Fruit fly (Drosophila melanogaster) whole organism, embryonic: ENCODE measurements around the gene CG3104.

ENCODE experiments used
- B-H1 ChIP-seq: fragments of 200-800 bp; sonication (Bioruptor generic); IDR thresholded peaks from 3 replicates; pipeline ENCODE4 v1.3.6; 2022; ENCODE audit warnings: missing biosample characterization, missing genetic modification characterization
- BEAF-32 ChIP-seq: fragments of 200-800 bp; sonication (Bioruptor generic); optimal IDR thresholded peaks from 3 replicates; lab custom pipeline; 2017; ENCODE audit warnings: missing biosample characterization, missing genetic modification characterization, mild to moderate bottlenecking, moderate library complexity, missing genetic modification reagents
- CG11093 ChIP-seq: fragments of 200-800 bp; sonication (Bioruptor generic); IDR thresholded peaks from 3 replicates; pipeline ENCODE4 v1.3.6; 2022; ENCODE audit warnings: missing biosample characterization, missing genetic modification characterization
- CG12391 ChIP-seq: fragments of 200-800 bp; sonication (Bioruptor generic); optimal IDR thresholded peaks from 3 replicates; lab custom pipeline; 2018; ENCODE audit warnings: missing biosample characterization, mild to moderate bottlenecking, missing genetic modification characterization, moderate library complexity
- CG15696 ChIP-seq: fragments of 200-800 bp; sonication (Bioruptor generic); optimal IDR thresholded peaks from 2 replicates; lab custom pipeline; 2019; ENCODE audit warnings: missing biosample characterization, mild to moderate bottlenecking, missing genetic modification characterization, moderate library complexity
- CG18262 ChIP-seq: fragments of 200-800 bp; optimal IDR thresholded peaks from 3 replicates; lab custom pipeline; 2019; ENCODE audit warnings: missing biosample characterization, mild to moderate bottlenecking, missing genetic modification characterization, moderate library complexity
- CG18599 ChIP-seq: fragments of 200-800 bp; sonication (Bioruptor generic); optimal IDR thresholded peaks from 3 replicates; lab custom pipeline; 2017; ENCODE audit warnings: missing biosample characterization, missing genetic modification characterization, mild to moderate bottlenecking, moderate library complexity, missing genetic modification reagents
- CG3281 ChIP-seq: fragments of 200-800 bp; sonication (Bioruptor generic); optimal IDR thresholded peaks from 3 replicates; lab custom pipeline; 2017; ENCODE audit warnings: missing biosample characterization, mild to moderate bottlenecking, missing genetic modification characterization
- CG4282 ChIP-seq: fragments of 200-800 bp; sonication (Bioruptor generic); optimal IDR thresholded peaks from 2 replicates; lab custom pipeline; 2016; ENCODE audit warnings: missing biosample characterization, missing genetic modification characterization
- CG4328 ChIP-seq: fragments of 200-800 bp; sonication (Bioruptor generic); optimal IDR thresholded peaks from 3 replicates; lab custom pipeline; 2017; ENCODE audit warnings: missing biosample characterization, missing genetic modification reagents, missing genetic modification characterization
- CG4424 ChIP-seq: fragments of 200-800 bp; sonication (Bioruptor generic); optimal IDR thresholded peaks from 3 replicates; lab custom pipeline; 2016; ENCODE audit warnings: missing biosample characterization, missing genetic modification characterization
- CG4617 ChIP-seq: fragments of 200-800 bp; sonication (Bioruptor generic); optimal IDR thresholded peaks from 3 replicates; lab custom pipeline; 2016; ENCODE audit warnings: missing biosample characterization, missing genetic modification characterization, borderline replicate concordance
- CG4854 ChIP-seq: fragments of 200-800 bp; sonication (Bioruptor generic); optimal IDR thresholded peaks from 2 replicates; lab custom pipeline; 2016; ENCODE audit warnings: missing biosample characterization, missing genetic modification characterization, inconsistent platforms
- CG9437 ChIP-seq: fragments of 200-800 bp; sonication (Bioruptor generic); optimal IDR thresholded peaks from 2 replicates; lab custom pipeline; 2018; ENCODE audit warnings: missing biosample characterization, mild to moderate bottlenecking, missing genetic modification characterization
- CTCF ChIP-seq: fragments of 200-800 bp; sonication (Bioruptor generic); optimal IDR thresholded peaks from 2 replicates; lab custom pipeline; 2017; ENCODE audit warnings: missing biosample characterization, mild to moderate bottlenecking, missing genetic modification characterization, moderate library complexity
- Chrac-16 ChIP-seq: fragments of 200-800 bp; sonication (Bioruptor generic); optimal IDR thresholded peaks from 3 replicates; lab custom pipeline; 2016; ENCODE audit warnings: missing biosample characterization, missing genetic modification characterization
- D ChIP-seq, 2 experiments: fragments of 200-800 bp in 1 of 2; fragments of >200 bp in 1 of 2; sonication (Bioruptor generic) in 1 of 2; optimal IDR thresholded peaks; 2 replicates in 1 of 2; 3 replicates in 1 of 2; lab custom pipeline; 2017; ENCODE audit warnings: mild to moderate bottlenecking in 1 of 2, missing biosample characterization in 1 of 2, missing genetic modification characterization in 1 of 2, missing genetic modification reagents in 1 of 2
- Drgx ChIP-seq: fragments of 200-800 bp; sonication (Bioruptor generic); IDR thresholded peaks from 2 replicates; pipeline ENCODE4 v1.3.6; 2022; ENCODE audit warnings: missing biosample characterization, missing genetic modification characterization
- Eip74EF ChIP-seq, 2 experiments: fragments of 200-800 bp in 1 of 2; fragments of >200 bp in 1 of 2; sonication (Bioruptor generic) in 1 of 2; optimal IDR thresholded peaks; 2 replicates each; lab custom pipeline; 2017 to 2019; ENCODE audit warnings: missing biosample characterization in 2 of 2, missing genetic modification characterization in 2 of 2, mild to moderate bottlenecking in 1 of 2, moderate library complexity in 1 of 2
- H15 ChIP-seq: fragments of 200-800 bp; sonication (Bioruptor generic); IDR thresholded peaks from 3 replicates; pipeline ENCODE4 v1.3.6; 2022; ENCODE audit warnings: missing biosample characterization, missing genetic modification characterization
- Hsf ChIP-seq: fragments of 200-800 bp; sonication (Bioruptor generic); optimal IDR thresholded peaks from 3 replicates; lab custom pipeline; 2016; ENCODE audit warnings: missing biosample characterization, missing genetic modification characterization
- Optix ChIP-seq: fragments of 200-800 bp; sonication (Bioruptor generic); IDR thresholded peaks from 3 replicates; pipeline ENCODE4 v1.3.6; 2022; ENCODE audit warnings: missing biosample characterization, missing genetic modification characterization
- Poxn ChIP-seq: fragments of 200-800 bp; sonication (Bioruptor generic); IDR thresholded peaks from 2 replicates; pipeline ENCODE4 v1.3.6; 2022; ENCODE audit warnings: missing biosample characterization, missing genetic modification characterization
- Ravus ChIP-seq: fragments of 200-800 bp; sonication (Bioruptor generic); IDR thresholded peaks from 2 replicates; pipeline ENCODE4 v1.3.6; 2022; ENCODE audit warnings: missing biosample characterization, missing genetic modification characterization
- Scr ChIP-seq: fragments of 200-800 bp; sonication (Bioruptor generic); IDR thresholded peaks from 2 replicates; pipeline ENCODE4 v1.3.6; 2022; ENCODE audit warnings: missing biosample characterization, missing genetic modification characterization; ENCODE audit not compliant: partially characterized antibody
- Sry-δ ChIP-seq: fragments of 200-800 bp; sonication (Bioruptor generic); optimal IDR thresholded peaks from 2 replicates; lab custom pipeline; 2016; ENCODE audit warnings: missing biosample characterization, missing genetic modification characterization
- Usf ChIP-seq: fragments of 200-800 bp; sonication (Bioruptor generic); optimal IDR thresholded peaks from 2 replicates; lab custom pipeline; 2017; ENCODE audit warnings: missing genotype, missing biosample characterization, missing genetic modification characterization
- amos ChIP-seq: fragments of 200-800 bp; sonication (Bioruptor generic); IDR thresholded peaks from 2 replicates; pipeline ENCODE4 v1.3.6; 2022; ENCODE audit warnings: missing biosample characterization, missing genetic modification characterization; ENCODE audit not compliant: partially characterized antibody
- bcd ChIP-seq: fragments of 200-800 bp; sonication (Bioruptor generic); optimal IDR thresholded peaks from 2 replicates; lab custom pipeline; 2017; ENCODE audit warnings: missing biosample characterization, mild to moderate bottlenecking, missing genetic modification characterization
- cg ChIP-seq: fragments of 200-800 bp; sonication (Bioruptor generic); optimal IDR thresholded peaks from 3 replicates; lab custom pipeline; 2019; ENCODE audit warnings: missing biosample characterization, mild to moderate bottlenecking, missing genetic modification characterization, moderate library complexity
- chif ChIP-seq, 2 experiments: fragments of 200-800 bp; sonication (Bioruptor generic); optimal IDR thresholded peaks; 3 replicates each; lab custom pipeline; 2016; ENCODE audit warnings: missing biosample characterization in 2 of 2, missing genetic modification characterization in 2 of 2
- chn ChIP-seq: fragments of 200-800 bp; sonication (Bioruptor generic); optimal IDR thresholded peaks from 2 replicates; lab custom pipeline; 2016; ENCODE audit warnings: missing biosample characterization, missing genetic modification characterization
- croc ChIP-seq: fragments of 200-800 bp; sonication (Bioruptor generic); conservative IDR thresholded peaks from 3 replicates; pipeline ENCODE4 v1.3.6; 2022; ENCODE audit warnings: missing biosample characterization, missing genetic modification characterization
- dmrt11E ChIP-seq: fragments of 200-800 bp; sonication (Bioruptor generic); optimal IDR thresholded peaks from 3 replicates; lab custom pipeline; 2018; ENCODE audit warnings: missing biosample characterization, mild to moderate bottlenecking, missing genetic modification characterization, moderate library complexity
- esg ChIP-seq: fragments of 200-800 bp; sonication (Bioruptor generic); conservative IDR thresholded peaks from 2 replicates; pipeline ENCODE4 v1.3.6; 2022; ENCODE audit warnings: missing biosample characterization, missing genetic modification characterization
- ewg ChIP-seq: fragments of 200-800 bp; sonication (Bioruptor generic); optimal IDR thresholded peaks from 3 replicates; lab custom pipeline; 2017; ENCODE audit warnings: mild to moderate bottlenecking, missing biosample characterization, missing genetic modification reagents, missing genetic modification characterization
- gce ChIP-seq: fragments of 200-800 bp; sonication (Bioruptor generic); IDR thresholded peaks from 3 replicates; pipeline ENCODE4 v1.3.6; 2022; ENCODE audit warnings: missing biosample characterization, missing genetic modification characterization
- gro ChIP-seq: fragments of 200-800 bp; sonication (Bioruptor generic); optimal IDR thresholded peaks from 2 replicates; lab custom pipeline; 2016; ENCODE audit warnings: missing biosample characterization, missing genetic modification characterization
- gsb ChIP-seq: fragments of 200-800 bp; sonication (Bioruptor generic); IDR thresholded peaks from 2 replicates; pipeline ENCODE4 v1.3.6; 2022; ENCODE audit warnings: missing biosample characterization, missing genetic modification characterization
- hb ChIP-seq: fragments of 200-800 bp; sonication (Bioruptor generic); IDR thresholded peaks from 3 replicates; pipeline ENCODE4 v1.3.6; 2022; ENCODE audit warnings: missing biosample characterization, missing genetic modification characterization; ENCODE audit not compliant: partially characterized antibody
- lbe ChIP-seq: fragments of 200-800 bp; sonication (Bioruptor generic); optimal IDR thresholded peaks from 2 replicates; lab custom pipeline; 2016; ENCODE audit warnings: missing biosample characterization, mild to moderate bottlenecking, missing genetic modification characterization
- nom ChIP-seq: fragments of 200-800 bp; sonication (Bioruptor generic); optimal IDR thresholded peaks from 2 replicates; lab custom pipeline; 2017; ENCODE audit warnings: missing biosample characterization, missing genetic modification characterization, mild to moderate bottlenecking, moderate library complexity, missing genetic modification reagents
- onecut ChIP-seq: fragments of 200-800 bp; sonication (Bioruptor generic); IDR thresholded peaks from 2 replicates; pipeline ENCODE4 v1.3.6; 2022; ENCODE audit warnings: missing biosample characterization, missing genetic modification characterization
- row ChIP-seq: fragments of 200-800 bp; sonication (Bioruptor generic); IDR thresholded peaks from 3 replicates; pipeline ENCODE4 v1.3.6; 2022; ENCODE audit warnings: missing biosample characterization, missing genetic modification characterization
- sens ChIP-seq: fragments of 200-800 bp; sonication (Bioruptor generic); peaks from one replicate; lab custom pipeline; 2016; ENCODE audit warnings: missing biosample characterization, missing genetic modification characterization
- sug ChIP-seq: fragments of 200-800 bp; optimal IDR thresholded peaks from 2 replicates; lab custom pipeline; 2019; ENCODE audit warnings: missing biosample characterization, mild to moderate bottlenecking, missing genetic modification characterization, moderate library complexity
- twi ChIP-seq: fragments of 200-800 bp; optimal IDR thresholded peaks from 2 replicates; lab custom pipeline; 2019; ENCODE audit warnings: missing biosample characterization, mild to moderate bottlenecking, missing genetic modification characterization, moderate library complexity
- unpg ChIP-seq: fragments of 200-800 bp; sonication (Bioruptor generic); optimal IDR thresholded peaks from 3 replicates; lab custom pipeline; 2018; ENCODE audit warnings: missing biosample characterization, mild to moderate bottlenecking, missing genetic modification characterization, moderate library complexity
- wor ChIP-seq: fragments of 200-800 bp; sonication (Bioruptor generic); IDR thresholded peaks from 2 replicates; pipeline ENCODE4 v1.3.6; 2022; ENCODE audit warnings: missing biosample characterization, missing genetic modification characterization

Gene CG3104

dm6 chr2L:2874542-2875194, 19.1 kb upstream of the CG3104 start, which contains the start of gene CG8814:
Gene CG8814 (plus strand): TSS chr2L:2874890.
- TF ChIP-seq CG11093: peak; percentile 57; the same call in 1 of the 3 replicates
- peak; percentile 37 for TF ChIP-seq Hsf (GFP tag; lab: Kevin White, UChicago)
- peak; percentile 96 for TF ChIP-seq cg (GFP tag; lab: Kevin White, UChicago)
- peak; percentile 79 for TF ChIP-seq amos (GFP tag; lab: Robert Waterston, UW)
- TF ChIP-seq onecut (GFP tag; lab: Robert Waterston, UW): no peak
- no peak for TF ChIP-seq chn (GFP tag; lab: Kevin White, UChicago)
- peak; percentile 64 for TF ChIP-seq CG9437 (GFP tag; lab: Kevin White, UChicago)
- TF ChIP-seq CG12391 (tag; lab: Kevin White, UChicago): peak; percentile 83
- TF ChIP-seq bcd (GFP tag; lab: Kevin White, UChicago): peak; percentile 67
- peak; percentile 85 for TF ChIP-seq sens (GFP tag; lab: Kevin White, UChicago)
- no peak for TF ChIP-seq gsb (GFP tag; lab: Robert Waterston, UW)
- TF ChIP-seq CG3281 (GFP tag; lab: Kevin White, UChicago): peak; percentile 58
- no peak for TF ChIP-seq lbe (GFP tag; lab: Kevin White, UChicago)
- TF ChIP-seq unpg (GFP tag; lab: Kevin White, UChicago): peak; percentile 13
- peak; percentile 53 for TF ChIP-seq CG4328 (GFP tag; lab: Kevin White, UChicago)
- peak; percentile 81 for TF ChIP-seq hb (GFP tag; lab: Robert Waterston, UW)
- peak; percentile 62 for TF ChIP-seq esg (GFP tag; lab: Robert Waterston, UW)
- peak; percentile 69 for TF ChIP-seq twi (tag; lab: Kevin White, UChicago)
- peak; percentile 12 to 27 for TF ChIP-seq chif (GFP tag; optimal IDR thresholded peaks at IDR 0.05; lab: Kevin White, UChicago)
- TF ChIP-seq CG4424 (GFP tag; lab: Kevin White, UChicago): peak; percentile 76
- TF ChIP-seq Chrac-16 (GFP tag; lab: Kevin White, UChicago): peak; percentile 57
- no peak for TF ChIP-seq gce (GFP tag; lab: Robert Waterston, UW)
- peak; percentile 55 for TF ChIP-seq B-H1 (GFP tag; lab: Robert Waterston, UW)
- TF ChIP-seq Poxn (GFP tag; lab: Robert Waterston, UW): no peak
- TF ChIP-seq CTCF (GFP tag; lab: Kevin White, UChicago): peak; percentile 42
- peak; percentile 23; the same call in 1 of the 2 replicates for TF ChIP-seq wor (GFP tag; lab: Robert Waterston, UW)
- TF ChIP-seq Sry-δ (GFP tag; lab: Kevin White, UChicago): peak; percentile 80
- TF ChIP-seq nom (GFP tag; lab: Kevin White, UChicago): peak; percentile 98
- TF ChIP-seq CG4282 (GFP tag; lab: Kevin White, UChicago): no peak
- TF ChIP-seq BEAF-32 (GFP tag; lab: Kevin White, UChicago): peak; percentile 97
- TF ChIP-seq gro (GFP tag; lab: Kevin White, UChicago): no peak
- peak; percentile 74 for TF ChIP-seq CG18599 (GFP tag; lab: Kevin White, UChicago)
- no peak for TF ChIP-seq CG4617 (GFP tag; lab: Kevin White, UChicago)
- peak; percentile 37 for TF ChIP-seq ewg (GFP tag; lab: Kevin White, UChicago)
- peak; percentile 94 for TF ChIP-seq row (GFP tag; lab: Robert Waterston, UW)
- peak; percentile 51; the same call in 2 of the 3 replicates for TF ChIP-seq croc
- TF ChIP-seq CG15696 (tag; lab: Kevin White, UChicago): peak; percentile 74
- TF ChIP-seq Ravus (GFP tag; lab: Robert Waterston, UW): no peak
- TF ChIP-seq Usf: peak; percentile 28
- no peak for TF ChIP-seq Eip74EF (GFP tag; optimal IDR thresholded peaks at IDR 0.05; lab: Kevin White, UChicago)
- TF ChIP-seq sug: peak; percentile 83
- 0 out of 3 replicates have a peak, but pooled peaks have one; percentile 14 for TF ChIP-seq H15 (GFP tag; lab: Robert Waterston, UW)
- no peak for TF ChIP-seq D (optimal IDR thresholded peaks at IDR 0.05; lab: Kevin White, UChicago)
- TF ChIP-seq D (GFP tag; optimal IDR thresholded peaks at IDR 0.05; lab: Kevin White, UChicago): peak; percentile 40
- TF ChIP-seq Scr (GFP tag; lab: Robert Waterston, UW): peak; percentile 87
- TF ChIP-seq dmrt11E (tag; lab: Kevin White, UChicago): peak; percentile 51
- TF ChIP-seq Drgx: peak; percentile 53
- TF ChIP-seq CG4854 (GFP tag; lab: Kevin White, UChicago): no peak
- no peak for TF ChIP-seq Optix
- peak; percentile 69 for TF ChIP-seq CG18262 (tag; lab: Kevin White, UChicago)
